Worm (Caenorhabditis elegans): ENCODE data around the gene gpd-3.

ce11 chrX:3119606-3120005 is 6.5 kb upstream of the gpd-3 start:
- TF ChIP-seq hmg-4 (GFP tag; optimal IDR thresholded peaks at IDR 0.05) (no peak), scrt-1 (GFP tag; IDR thresholded peaks at IDR 0.05) (no peak), ets-7 (tag; optimal IDR thresholded peaks at IDR 0.05) (no peak), hnd-1 (tag; optimal IDR thresholded peaks at IDR 0.05) (no peak), tra-4 (tag; optimal IDR thresholded peaks at IDR 0.05) (no peak), ama-1 (optimal IDR thresholded peaks at IDR 0.05) (no peak), tbx-37 (GFP tag; conservative IDR thresholded peaks at IDR 0.05) (no peak), pes-1 (GFP tag; IDR thresholded peaks at IDR 0.05) (no peak), B0310.2 (tag; optimal IDR thresholded peaks at IDR 0.05) (no peak), tbx-11 (GFP tag; IDR thresholded peaks at IDR 0.05) (no peak), sea-1 (GFP tag; conservative IDR thresholded peaks at IDR 0.05) (no peak), ceh-36 (tag; optimal IDR thresholded peaks at IDR 0.05) (no peak)
